Worm (Caenorhabditis elegans): ENCODE measurements around the gene gcy-21.

DNA sequence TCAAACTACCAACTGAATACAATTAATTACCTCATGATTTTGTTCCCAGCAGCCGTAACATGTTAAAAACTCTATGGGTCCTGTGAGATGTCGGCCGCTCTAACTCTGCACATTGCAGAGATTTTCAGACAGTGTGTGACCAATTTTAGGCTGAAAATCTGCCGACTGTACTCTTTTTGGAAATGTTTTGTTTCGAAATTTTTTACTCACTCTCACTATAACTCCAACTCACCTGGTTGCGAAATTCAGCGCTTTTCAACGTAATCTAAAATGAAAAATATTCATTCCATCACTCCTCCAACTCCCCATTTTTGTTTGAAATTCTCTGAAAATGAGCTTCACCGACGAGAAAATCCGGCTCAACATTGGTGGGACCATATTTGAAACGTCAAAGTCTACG lies 9.9 kb upstream of the gcy-21 start, which contains the start of the genes F22E5.13 and F22E5.6:
- TF ChIP-seq T22C8.4 (GFP tag; IDR thresholded peaks at IDR 0.05), result no peak
- TF ChIP-seq ref-1 (GFP tag; conservative IDR thresholded peaks at IDR 0.05), result no peak
- TF ChIP-seq med-1 (GFP tag; optimal IDR thresholded peaks at IDR 0.05; ENCODE audit: insufficient read depth), result no peak
- TF ChIP-seq tab-1 (GFP tag; IDR thresholded peaks at IDR 0.05), result no peak
- no peak for TF ChIP-seq ztf-29 (GFP tag; IDR thresholded peaks at IDR 0.05)

All from whole organism, midembryonic.